Worm (Caenorhabditis elegans) whole organism, mixed stage, embryonic: ENCODE measurements around the gene ser-1.

Source experiments
- blmp-1 ChIP-seq: fragments of 150-350 bp; optimal IDR thresholded peaks from 2 replicates; lab custom pipeline; 2014; ENCODE audit warnings: missing biosample characterization, missing genetic modification characterization
- ceh-83 ChIP-seq: fragments of 200-800 bp; sonication (Bioruptor generic); optimal IDR thresholded peaks from 2 replicates; lab custom pipeline; 2018; ENCODE audit warnings: mild to moderate bottlenecking, missing genetic modification characterization, missing compliant biosample characterization
- drap-1 ChIP-seq: fragments of 200-800 bp; sonication (Bioruptor generic); optimal IDR thresholded peaks from 3 replicates; lab custom pipeline; 2018; ENCODE audit warnings: mild to moderate bottlenecking, missing genetic modification characterization, missing compliant biosample characterization
- elt-1 ChIP-seq: sonication (generic microtip); optimal IDR thresholded peaks from 2 replicates; lab custom pipeline; 2017; ENCODE audit warnings: missing genetic modification characterization, mild to moderate bottlenecking, missing compliant biosample characterization, antibody characterized with exemption, moderate library complexity, borderline replicate concordance; ENCODE audit not compliant: insufficient read depth
- elt-3 ChIP-seq: fragments of 150-350 bp; optimal IDR thresholded peaks from 2 replicates; lab custom pipeline; 2014; ENCODE audit warnings: missing biosample characterization, missing genetic modification characterization
- lsy-2 ChIP-seq: fragments of 150-350 bp; optimal IDR thresholded peaks from 2 replicates; lab custom pipeline; 2014; ENCODE audit warnings: missing biosample characterization, missing genetic modification characterization
- mab-5 ChIP-seq: fragments of 150-350 bp; optimal IDR thresholded peaks from 2 replicates; lab custom pipeline; 2014; ENCODE audit warnings: missing biosample characterization, missing genetic modification characterization
- mep-1 ChIP-seq: fragments of 150-350 bp; optimal IDR thresholded peaks from 2 replicates; lab custom pipeline; 2017; ENCODE audit warnings: missing biosample characterization, missing genetic modification reagents, missing genetic modification characterization, inconsistent platforms
- pha-4 ChIP-seq: fragments of 150-350 bp; optimal IDR thresholded peaks from 2 replicates; lab custom pipeline; 2018; ENCODE audit warnings: missing biosample characterization, missing genetic modification reagents, missing genetic modification characterization
- snpc-4 ChIP-seq: fragments of 150-350 bp; optimal IDR thresholded peaks from 2 replicates; lab custom pipeline; 2014; ENCODE audit warnings: missing biosample characterization, missing genetic modification characterization
- sptf-1 ChIP-seq: sonication (generic microtip); optimal IDR thresholded peaks from 2 replicates; lab custom pipeline; 2017; ENCODE audit warnings: mild to moderate bottlenecking, missing genetic modification characterization, moderate library complexity, missing compliant biosample characterization
- unc-62 ChIP-seq: fragments of 150-350 bp; optimal IDR thresholded peaks from 2 replicates; lab custom pipeline; 2014; ENCODE audit warnings: missing biosample characterization, missing genetic modification reagents, missing genetic modification characterization
- ztf-11 ChIP-seq: fragments of 150-350 bp; optimal IDR thresholded peaks from 2 replicates; lab custom pipeline; 2014; ENCODE audit warnings: missing biosample characterization, missing genetic modification characterization

- TF ChIP-seq sptf-1 (no peak), unc-62 (GFP tag; lab: Kevin White, UChicago) (no peak), elt-3 (tag; lab: Kevin White, UChicago) (no peak), pha-4 (tag; lab: Kevin White, UChicago) (no peak), ceh-83 (GFP tag; lab: Kevin White, UChicago) (no peak), blmp-1 (tag; lab: Kevin White, UChicago) (no peak), elt-1 (tag; lab: Kevin White, UChicago) (no peak), ztf-11 (no peak), mab-5 (tag; lab: Kevin White, UChicago) (no peak), drap-1 (GFP tag; lab: Kevin White, UChicago) (no peak), lsy-2 (tag; lab: Kevin White, UChicago) (no peak), snpc-4 (tag; lab: Kevin White, UChicago) (no peak), mep-1 (tag; lab: Kevin White, UChicago) (no peak)
Observed at ce11 chrX:16535192-16535591, 44.4 kb upstream of the ser-1 start.
